Fruit fly (Drosophila melanogaster): ENCODE results near the gene CG9837.

dm6 chr3R:8821623-8822022 is 8.2 kb upstream of the CG9837 start, which contains the start of gene CG8369:
- no peak for TF ChIP-seq Hr4 (GFP tag; optimal IDR thresholded peaks at IDR 0.05)
- TF ChIP-seq Sox102F (GFP tag; optimal IDR thresholded peaks at IDR 0.05) = no peak
- TF ChIP-seq spab (GFP tag; optimal IDR thresholded peaks at IDR 0.05) = no peak

All from whole organism, prepupa.